Fruit fly (Drosophila melanogaster) Kc167 (cell line): ENCODE results near the gene pb.

ENCODE experiments used
- Myc ChIP-seq: fragments of >200 bp; optimal IDR thresholded peaks from 2 replicates; lab custom pipeline; 2017; ENCODE audit warnings: missing external identifiers
- Sin3A ChIP-seq: fragments of >200 bp; optimal IDR thresholded peaks from 2 replicates; lab custom pipeline; 2018; ENCODE audit warnings: missing external identifiers
- h ChIP-seq: fragments of >200 bp; optimal IDR thresholded peaks from 3 replicates; lab custom pipeline; 2018; ENCODE audit warnings: missing external identifiers
- insv ChIP-seq: fragments of >200 bp; optimal IDR thresholded peaks from 3 replicates; lab custom pipeline; 2018; ENCODE audit warnings: missing external identifiers
- psq ChIP-seq: fragments of >200 bp; optimal IDR thresholded peaks from 2 replicates; lab custom pipeline; 2017; ENCODE audit warnings: missing external identifiers
- ttk ChIP-seq: sonication (Bioruptor generic); optimal IDR thresholded peaks from 2 replicates; lab custom pipeline; 2017; ENCODE audit warnings: missing external identifiers

pb gene

DNA sequence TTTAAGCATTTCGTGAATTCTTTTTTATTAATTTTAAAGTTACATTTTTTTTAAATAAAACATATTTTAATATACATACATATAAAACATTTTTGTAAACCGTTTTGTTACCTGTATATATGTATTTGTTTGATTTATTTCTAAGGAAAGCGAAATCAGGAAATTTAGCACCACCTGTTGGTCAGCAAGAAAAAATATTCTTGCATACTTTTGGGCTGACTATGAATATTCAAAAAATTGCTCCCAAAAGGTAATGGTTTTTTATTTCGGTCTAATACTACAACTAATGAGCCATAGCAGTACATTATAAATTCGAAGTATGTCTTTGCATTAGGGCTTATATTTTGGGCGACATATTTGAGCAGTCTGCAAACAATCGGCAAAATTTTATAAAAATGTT is 58.2 kb downstream of the pb start:
- TF ChIP-seq ttk (lab: Kevin White, UChicago): no peak
- no peak for TF ChIP-seq Sin3A
- TF ChIP-seq insv: no peak
- no peak for TF ChIP-seq psq (lab: Kevin White, UChicago)
- TF ChIP-seq h (lab: Kevin White, UChicago): no peak
- TF ChIP-seq Myc (lab: Kevin White, UChicago): no peak

DNA sequence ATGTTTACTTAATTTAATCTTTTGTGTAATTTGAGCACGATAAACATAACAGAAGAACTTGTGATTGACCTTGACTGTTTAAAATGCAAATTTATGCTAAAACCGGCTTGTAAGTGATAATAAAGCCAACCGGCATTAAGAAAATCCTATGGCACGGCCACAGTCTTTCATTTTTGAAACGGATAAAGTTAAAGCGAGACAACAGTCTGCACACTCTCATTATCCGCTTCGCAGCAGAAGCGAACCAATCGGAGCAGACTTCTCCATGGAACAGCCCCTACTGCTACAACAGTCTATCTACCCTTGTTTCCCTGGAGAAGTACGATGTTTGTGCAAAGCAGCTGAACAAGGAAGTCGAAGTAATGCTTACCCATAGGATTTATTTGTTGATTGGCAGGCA is 58.7 kb downstream of the pb start:
- TF ChIP-seq Sin3A (no peak), insv (no peak), h (lab: Kevin White, UChicago) (no peak), psq (lab: Kevin White, UChicago) (no peak), ttk (lab: Kevin White, UChicago) (no peak), Myc (lab: Kevin White, UChicago) (no peak)

DNA sequence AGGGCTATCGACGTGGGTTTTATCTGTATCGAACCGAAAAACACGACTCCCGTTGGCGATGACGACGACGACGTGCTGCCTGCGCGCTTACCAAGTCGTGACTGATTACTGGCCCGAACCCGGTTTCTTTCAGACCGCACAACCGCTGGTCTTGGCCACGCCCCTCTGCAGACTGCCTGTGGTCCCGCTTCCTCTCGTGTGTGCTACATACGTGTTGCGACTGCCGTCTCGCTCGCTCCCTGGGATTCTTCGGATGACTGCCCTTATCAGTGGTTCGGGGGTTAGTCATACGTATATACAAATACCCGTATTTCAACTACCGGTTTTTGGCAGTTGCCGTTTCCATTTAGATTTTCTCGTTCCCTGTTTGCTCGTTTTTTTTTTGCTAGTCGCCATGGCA is 63.4 kb downstream of the pb start, which contains the start of gene lab:
lab (minus strand) TSS at position 111 of the 400 bp plus-strand sequence.
- TF ChIP-seq Sin3A (no peak), ttk (lab: Kevin White, UChicago) (no peak), h (lab: Kevin White, UChicago) (no peak), Myc (lab: Kevin White, UChicago) (no peak), insv (no peak), psq (lab: Kevin White, UChicago) (no peak)

DNA sequence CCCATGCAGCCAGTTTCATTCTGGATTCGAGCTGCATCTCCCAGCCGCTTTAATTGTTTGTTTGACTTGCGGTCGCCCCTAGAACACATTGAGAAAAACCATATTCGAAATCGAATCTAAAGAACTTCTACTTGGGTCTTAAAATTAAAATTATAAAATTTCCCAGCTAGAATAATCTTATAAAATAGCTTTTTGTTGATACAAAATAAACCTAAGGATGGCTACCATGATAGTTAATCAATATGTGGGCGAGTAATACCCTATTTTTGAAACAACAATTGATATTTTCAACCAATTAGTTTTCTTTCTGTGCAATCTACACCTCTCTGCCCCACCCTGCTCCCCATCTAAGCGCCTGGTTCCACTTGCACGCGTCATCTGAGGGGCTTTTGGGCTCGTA is 67.3 kb downstream of the pb start:
- TF ChIP-seq ttk (lab: Kevin White, UChicago) (no peak), insv (no peak), h (lab: Kevin White, UChicago) (no peak), Myc (lab: Kevin White, UChicago) (no peak), psq (lab: Kevin White, UChicago) (no peak), Sin3A (no peak)

DNA sequence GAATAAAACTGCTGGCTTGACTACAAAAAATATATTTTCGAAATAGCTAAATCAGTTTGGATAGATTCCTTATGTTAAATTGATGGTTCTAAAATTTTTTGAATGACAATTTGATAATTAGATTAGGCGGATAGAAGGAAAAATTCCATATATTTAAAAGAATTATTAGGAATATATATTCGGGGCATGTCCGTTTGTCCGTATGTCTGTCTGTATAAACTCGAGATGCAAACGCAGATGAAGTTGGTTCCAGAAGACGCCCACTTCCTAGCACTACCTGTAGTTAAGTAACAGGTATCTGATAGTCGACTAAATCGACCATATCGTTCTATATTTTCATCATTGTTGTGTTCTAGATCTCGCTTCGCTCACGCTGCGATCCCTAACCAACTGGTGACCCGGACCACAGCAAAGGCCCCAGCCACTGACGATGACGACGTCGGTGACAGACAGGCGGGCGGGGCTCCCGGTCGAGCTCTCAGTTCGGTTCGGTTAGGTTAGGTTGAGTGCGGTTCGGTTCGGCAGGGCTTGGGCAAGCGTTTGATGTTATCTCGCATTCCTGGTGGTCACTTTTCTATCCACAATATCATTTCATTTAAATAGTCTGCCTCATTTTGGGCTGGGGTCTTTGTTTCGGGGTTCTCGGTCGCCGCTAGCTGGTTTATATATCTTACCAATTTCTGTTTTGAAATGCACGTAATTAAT is 69.4 kb downstream of the pb start:
- TF ChIP-seq insv (no peak), psq (lab: Kevin White, UChicago) (no peak)

DNA sequence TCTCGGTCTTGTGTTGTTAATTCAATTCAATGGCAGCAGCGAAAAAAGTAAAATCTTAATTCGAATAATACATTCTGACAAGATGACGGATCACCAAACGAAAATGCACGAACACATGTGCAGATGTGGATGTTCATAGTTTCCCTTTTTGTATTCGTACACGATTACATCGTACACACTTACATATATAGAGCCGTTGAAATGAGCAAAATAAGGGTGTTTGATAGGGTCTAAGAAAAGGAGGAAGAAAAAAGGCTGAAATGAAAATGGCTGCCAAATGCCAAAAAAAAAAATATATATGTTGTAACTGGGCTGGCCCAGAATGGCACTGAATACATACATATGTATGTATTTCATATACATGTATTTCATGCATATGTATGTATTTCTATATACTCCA is 73.6 kb downstream of the pb start:
- no peak for TF ChIP-seq Myc (lab: Kevin White, UChicago)

DNA sequence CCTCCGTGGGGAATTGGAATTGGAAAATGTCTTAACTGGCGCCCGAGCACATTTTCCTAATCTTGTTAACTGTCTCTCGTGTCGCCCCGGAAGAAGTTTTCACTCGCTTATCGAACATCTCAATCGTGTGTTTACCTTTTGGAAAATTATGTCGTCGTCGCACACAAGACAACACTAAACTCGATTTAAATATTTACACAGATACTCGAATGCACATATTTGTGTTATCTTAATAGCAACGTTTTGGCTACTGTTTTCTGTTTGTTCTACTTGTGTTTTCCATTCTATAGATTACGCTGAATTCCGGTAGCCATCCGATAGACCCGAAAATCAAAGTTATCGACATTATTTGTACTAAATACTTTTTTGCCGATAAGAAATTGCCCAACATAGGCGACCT is 74.6 kb downstream of the pb start:
- TF ChIP-seq Myc (lab: Kevin White, UChicago) (no peak), Sin3A (no peak), psq (lab: Kevin White, UChicago) (no peak), insv (no peak), h (lab: Kevin White, UChicago) (no peak), ttk (lab: Kevin White, UChicago) (no peak)

DNA sequence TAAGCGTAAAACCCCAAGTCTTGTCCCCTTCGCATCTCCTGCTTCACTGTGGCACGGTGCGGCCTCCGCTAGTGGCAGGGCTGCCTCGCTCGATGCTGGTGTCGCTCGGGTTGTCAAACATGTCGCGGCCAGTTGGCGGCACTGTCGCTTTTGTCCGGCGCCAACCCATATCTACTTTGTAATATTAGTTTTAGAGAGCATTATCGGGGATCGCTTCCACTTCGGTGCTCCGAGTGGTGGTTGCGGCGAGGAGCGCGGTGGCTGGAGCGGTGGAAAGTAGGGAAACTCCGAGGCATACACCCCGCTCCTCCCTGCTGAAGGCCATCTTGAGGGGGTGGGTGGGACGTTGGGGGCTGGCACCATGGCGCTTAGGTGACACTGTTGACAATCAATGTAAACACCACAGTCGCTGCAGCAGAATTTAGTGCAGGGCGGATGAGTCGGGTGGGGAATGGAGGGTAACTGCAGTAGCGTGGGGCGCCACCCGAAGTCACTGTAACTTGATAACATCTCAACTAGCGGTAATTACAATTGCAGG is 76.7 kb downstream of the pb start:
- TF ChIP-seq Sin3A (no peak), h (lab: Kevin White, UChicago) (no peak), insv (no peak), psq (lab: Kevin White, UChicago) (no peak), Myc (lab: Kevin White, UChicago) (no peak), ttk (lab: Kevin White, UChicago) (no peak)

DNA sequence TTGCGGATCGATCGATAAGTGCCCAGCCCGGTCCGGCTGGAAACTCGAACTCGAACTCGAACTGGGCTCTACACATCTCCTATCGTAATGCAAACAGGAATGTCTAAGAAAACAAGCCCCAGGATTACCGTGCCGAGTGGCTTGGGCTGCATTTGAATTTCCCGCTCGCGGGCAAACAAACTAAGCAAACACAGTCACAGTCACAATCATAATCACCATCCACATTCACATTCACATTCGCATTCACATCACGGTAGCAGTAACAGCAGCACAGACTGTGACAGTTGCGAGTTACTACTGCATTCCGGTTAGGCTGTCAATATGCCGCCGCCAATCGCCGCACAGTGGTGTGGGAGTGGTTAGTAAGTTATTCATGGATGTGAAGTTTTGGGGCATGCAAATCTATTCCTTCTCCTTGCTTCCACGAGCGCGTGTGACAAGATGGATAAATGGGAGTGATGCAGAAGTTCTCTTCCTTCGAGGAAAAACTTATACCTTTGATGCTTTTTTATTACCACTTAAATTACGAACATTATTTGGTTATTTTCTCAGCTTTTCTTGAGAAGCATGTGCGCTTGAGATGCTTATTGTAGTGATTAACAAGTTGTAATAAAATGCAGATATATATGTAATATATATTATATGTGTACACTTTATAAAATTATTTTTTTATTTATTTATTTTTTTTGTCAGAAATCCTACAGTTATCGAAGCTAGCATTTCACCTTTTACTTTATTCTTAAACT is 77.3 kb downstream of the pb start:
- TF ChIP-seq psq (lab: Kevin White, UChicago): no peak
- no peak for TF ChIP-seq ttk (lab: Kevin White, UChicago)
- TF ChIP-seq Sin3A: no peak
- no peak for TF ChIP-seq Myc (lab: Kevin White, UChicago)
- TF ChIP-seq insv: no peak
- TF ChIP-seq h (lab: Kevin White, UChicago): no peak

DNA sequence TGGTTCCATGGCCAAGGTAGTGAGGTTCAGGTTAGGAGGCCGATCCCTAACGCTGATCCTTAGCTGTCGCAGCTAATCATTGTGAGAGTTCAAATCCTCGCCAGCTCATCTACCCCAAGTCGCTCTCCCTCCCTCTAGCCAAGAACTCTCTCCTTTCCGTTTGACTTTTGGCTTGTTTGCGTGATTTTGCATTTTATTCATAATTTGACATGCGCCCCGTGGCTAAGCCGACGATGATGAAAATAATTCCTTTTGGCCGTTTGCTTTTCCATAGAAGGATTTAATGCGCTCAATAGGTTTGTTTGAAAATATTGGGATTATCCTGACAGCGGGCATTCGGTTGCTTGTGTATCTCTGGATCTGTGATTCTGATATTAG is 78.6 kb downstream of the pb start:
- TF ChIP-seq Sin3A (no peak), psq (lab: Kevin White, UChicago) (no peak)

DNA sequence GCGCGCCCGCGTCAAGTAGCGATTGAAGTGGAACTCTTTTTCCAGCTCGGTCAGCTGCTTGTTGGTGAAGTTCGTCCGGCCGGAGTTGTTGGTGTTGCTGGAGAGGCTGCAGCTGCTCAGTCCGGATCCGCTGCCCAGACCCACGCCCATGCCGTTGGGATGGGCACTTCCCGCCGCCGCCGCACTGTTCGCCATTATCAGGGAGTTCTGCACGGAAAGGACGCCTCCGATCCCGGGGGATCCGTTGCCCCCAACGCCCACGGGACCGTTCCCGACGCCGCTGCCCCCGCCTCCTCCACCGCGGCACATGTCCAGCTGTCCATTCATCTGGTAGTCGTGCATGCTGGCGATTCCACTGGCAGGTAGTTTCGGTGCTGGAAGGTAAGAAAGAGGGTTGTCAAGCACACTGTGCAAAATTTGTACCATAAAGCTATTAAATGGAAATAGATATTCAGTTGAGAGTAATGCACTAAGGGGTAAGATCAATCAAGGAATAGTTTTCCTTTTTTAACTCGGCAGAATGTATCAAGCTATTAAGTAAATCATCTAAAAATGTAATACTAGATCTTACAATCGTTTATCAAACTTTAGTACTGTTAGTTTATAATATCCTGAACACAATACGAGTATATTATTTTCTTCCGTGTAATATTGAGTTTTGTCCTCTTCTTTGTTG is 79.1 kb downstream of the pb start:
- TF ChIP-seq h (lab: Kevin White, UChicago): no peak
- no peak for TF ChIP-seq insv
- TF ChIP-seq psq (lab: Kevin White, UChicago): no peak
- no peak for TF ChIP-seq Sin3A
- no peak for TF ChIP-seq Myc (lab: Kevin White, UChicago)
- TF ChIP-seq ttk (lab: Kevin White, UChicago): no peak

DNA sequence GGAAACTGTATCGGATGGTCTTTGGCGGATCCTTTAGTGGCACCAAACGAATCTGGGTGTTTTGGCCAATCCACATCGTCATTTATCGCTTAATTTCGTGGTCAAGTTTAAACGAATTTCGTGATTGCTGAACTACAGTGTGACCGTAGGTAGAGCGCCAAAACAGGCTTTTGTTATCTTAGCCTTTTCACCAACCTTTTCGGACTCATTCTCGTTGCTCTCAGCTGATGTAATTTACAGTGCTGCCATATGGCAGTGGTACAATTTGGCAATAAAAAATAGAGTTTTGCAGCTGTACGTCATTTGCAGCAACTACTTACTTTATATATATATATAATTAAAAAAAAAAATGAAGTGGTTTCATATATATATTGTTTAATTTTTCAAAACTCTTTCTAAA is 81.9 kb downstream of the pb start, which contains the start of gene agt:
agt (minus strand) TSS at position 160 of the 400 bp plus-strand sequence.
- TF ChIP-seq Sin3A (no peak), h (lab: Kevin White, UChicago) (no peak), psq (lab: Kevin White, UChicago) (no peak), ttk (lab: Kevin White, UChicago) (no peak), Myc (lab: Kevin White, UChicago) (no peak), insv (no peak)
